Worm (Caenorhabditis elegans) whole organism, L1 larva: ENCODE results near the gene meg-3.

Experiments
- C04F5.9 ChIP-seq: sonication (generic microtip); optimal IDR thresholded peaks from 2 replicates; lab custom pipeline; 2016; ENCODE audit warnings: missing genetic modification characterization, missing compliant biosample characterization
- C16A3.4 ChIP-seq: fragments of 150-350 bp; optimal IDR thresholded peaks from 2 replicates; lab custom pipeline; 2014; ENCODE audit warnings: missing biosample characterization, missing genetic modification characterization
- aha-1 ChIP-seq: fragments of 150-350 bp; optimal IDR thresholded peaks from 2 replicates; lab custom pipeline; 2014; ENCODE audit warnings: missing biosample characterization, missing genetic modification characterization
- blmp-1 ChIP-seq: fragments of 150-350 bp; optimal IDR thresholded peaks from 2 replicates; lab custom pipeline; 2014; ENCODE audit warnings: missing biosample characterization, missing genetic modification characterization
- ceh-8 ChIP-seq: fragments of 200-800 bp; sonication (Bioruptor generic); optimal IDR thresholded peaks from 2 replicates; lab custom pipeline; 2018; ENCODE audit warnings: mild to moderate bottlenecking, missing genetic modification characterization, moderate library complexity, missing compliant biosample characterization
- ceh-82 ChIP-seq, 3 experiments: fragments of 150-350 bp in 1 of 3; sonication (generic microtip) in 2 of 3; optimal IDR thresholded peaks; 2 replicates each; lab custom pipeline; 2014 to 2017; ENCODE audit warnings: missing biosample characterization in 3 of 3, missing genetic modification characterization in 3 of 3
- ceh-88 ChIP-seq: fragments of 200-800 bp; sonication (Bioruptor generic); IDR thresholded peaks from 2 replicates; pipeline ENCODE4 v1.3.6; 2022; ENCODE audit warnings: missing genetic modification characterization, missing compliant biosample characterization
- ces-1 ChIP-seq: fragments of 150-350 bp; optimal IDR thresholded peaks from 2 replicates; lab custom pipeline; 2014; ENCODE audit warnings: missing biosample characterization, missing genetic modification reagents, missing genetic modification characterization
- efl-1 ChIP-seq, 4 experiments: fragments of 150-350 bp; optimal IDR thresholded peaks in 3 of 4; peaks in 1 of 4; 1 replicate in 1 of 4; 2 replicates in 3 of 4; lab custom pipeline; 2014; ENCODE audit warnings: missing biosample characterization in 2 of 4, missing genetic modification characterization in 2 of 4, missing genetic modification reagents in 2 of 4
- egl-13 ChIP-seq: sonication (generic microtip); optimal IDR thresholded peaks from 2 replicates; lab custom pipeline; 2016; ENCODE audit warnings: missing genotype, missing genetic modification reagents, missing genetic modification characterization, missing compliant biosample characterization
- egl-27 ChIP-seq, 2 experiments: fragments of 150-350 bp in 1 of 2; sonication (generic microtip); optimal IDR thresholded peaks; 3 replicates each; lab custom pipeline; 2017 to 2018; ENCODE audit warnings: missing biosample characterization in 2 of 2, missing genetic modification characterization in 2 of 2, missing genetic modification reagents in 2 of 2
- elt-3 ChIP-seq, 6 experiments: fragments of 150-350 bp in 1 of 6; sonication (generic microtip); optimal IDR thresholded peaks; 2 replicates each; lab custom pipeline; 2017 to 2018; ENCODE audit warnings: missing biosample characterization in 6 of 6, missing genetic modification characterization in 6 of 6, inconsistent platforms in 1 of 6
- fkh-10 ChIP-seq: sonication (generic microtip); optimal IDR thresholded peaks from 2 replicates; lab custom pipeline; 2017; ENCODE audit warnings: missing biosample characterization, missing genetic modification reagents, missing genetic modification characterization
- fkh-4 ChIP-seq: sonication (generic microtip); optimal IDR thresholded peaks from 2 replicates; lab custom pipeline; 2016; ENCODE audit warnings: missing compliant biosample characterization, missing genetic modification characterization, borderline replicate concordance
- fos-1 ChIP-seq: fragments of 150-350 bp; optimal IDR thresholded peaks from 2 replicates; lab custom pipeline; 2014; ENCODE audit warnings: missing biosample characterization, missing genetic modification characterization
- grh-1 ChIP-seq: fragments of 200-800 bp; sonication (Bioruptor generic); IDR thresholded peaks from 2 replicates; pipeline ENCODE4 v1.3.6; 2022; ENCODE audit warnings: missing genetic modification reagents, missing genetic modification characterization, missing compliant biosample characterization
- hpl-2 ChIP-seq: fragments of 150-350 bp; optimal IDR thresholded peaks from 2 replicates; lab custom pipeline; 2014; ENCODE audit warnings: missing biosample characterization, missing genetic modification reagents, missing genetic modification characterization
- lin-13 ChIP-seq: fragments of 150-350 bp; optimal IDR thresholded peaks from 2 replicates; lab custom pipeline; 2014; ENCODE audit warnings: missing biosample characterization, missing genetic modification reagents, missing genetic modification characterization
- lin-14 ChIP-seq: fragments of 200-800 bp; sonication (Bioruptor generic); optimal IDR thresholded peaks from 2 replicates; lab custom pipeline; 2018; ENCODE audit warnings: mild to moderate bottlenecking, missing genetic modification characterization, moderate library complexity, missing compliant biosample characterization
- lin-15B ChIP-seq: fragments of 150-350 bp; sonication (generic microtip); optimal IDR thresholded peaks from 3 replicates; lab custom pipeline; 2014; ENCODE audit warnings: missing biosample characterization, missing genetic modification characterization
- lin-35 ChIP-seq, 2 experiments: fragments of 150-350 bp; optimal IDR thresholded peaks; 2 replicates each; lab custom pipeline; 2014; ENCODE audit warnings: missing biosample characterization in 2 of 2, missing genetic modification characterization in 2 of 2, missing genetic modification reagents in 2 of 2
- lin-39 ChIP-seq: fragments of 150-350 bp; optimal IDR thresholded peaks from 2 replicates; lab custom pipeline; 2014; ENCODE audit warnings: missing biosample characterization, missing genetic modification reagents, missing genetic modification characterization
- lir-3 ChIP-seq: sonication (generic microtip); optimal IDR thresholded peaks from 2 replicates; lab custom pipeline; 2016; ENCODE audit warnings: mild to moderate bottlenecking, missing genetic modification characterization, moderate library complexity, missing compliant biosample characterization; ENCODE audit not compliant: poor library complexity
- lsy-2 ChIP-seq, 2 experiments: fragments of 150-350 bp; optimal IDR thresholded peaks; 2 replicates each; lab custom pipeline; 2014; ENCODE audit warnings: missing biosample characterization in 2 of 2, missing genetic modification characterization in 2 of 2
- nhr-11 ChIP-seq: fragments of 150-350 bp; optimal IDR thresholded peaks from 2 replicates; lab custom pipeline; 2014; ENCODE audit warnings: missing biosample characterization, missing genetic modification characterization
- nhr-19 ChIP-seq: fragments of 200-800 bp; sonication (Bioruptor generic); conservative IDR thresholded peaks from 2 replicates; pipeline ENCODE4 v1.3.6; 2022; ENCODE audit warnings: missing genetic modification characterization, missing compliant biosample characterization
- nhr-71 ChIP-seq: sonication (generic microtip); optimal IDR thresholded peaks from 2 replicates; lab custom pipeline; 2016; ENCODE audit warnings: mild to moderate bottlenecking, missing genetic modification characterization, moderate library complexity, missing compliant biosample characterization
- nhr-85 ChIP-seq: sonication (generic microtip); peaks from one replicate; lab custom pipeline; 2016; ENCODE audit warnings: missing genetic modification characterization, inconsistent platforms, missing compliant biosample characterization
- pax-3 ChIP-seq: fragments of 200-800 bp; sonication (Bioruptor generic); optimal IDR thresholded peaks from 2 replicates; lab custom pipeline; 2018; ENCODE audit warnings: mild to moderate bottlenecking, missing genetic modification characterization, moderate library complexity, missing compliant biosample characterization
- pqm-1 ChIP-seq: sonication (generic microtip); optimal IDR thresholded peaks from 3 replicates; lab custom pipeline; 2017; ENCODE audit warnings: missing biosample characterization, missing genetic modification characterization
- rnt-1 ChIP-seq: sonication (generic microtip); optimal IDR thresholded peaks from 2 replicates; lab custom pipeline; 2016; ENCODE audit warnings: mild to moderate bottlenecking, missing genetic modification characterization, moderate library complexity, missing compliant biosample characterization
- snpc-4 ChIP-seq: fragments of 150-350 bp; optimal IDR thresholded peaks from 2 replicates; lab custom pipeline; 2014; ENCODE audit warnings: missing biosample characterization, missing genetic modification characterization
- sptf-1 ChIP-seq: fragments of 150-350 bp; optimal IDR thresholded peaks from 2 replicates; lab custom pipeline; 2014; ENCODE audit warnings: missing biosample characterization, missing genetic modification characterization
- tbx-2 ChIP-seq: sonication (generic microtip); optimal IDR thresholded peaks from 2 replicates; lab custom pipeline; 2016; ENCODE audit warnings: missing genetic modification characterization, missing compliant biosample characterization
- unc-130 ChIP-seq: fragments of 150-350 bp; optimal IDR thresholded peaks from 2 replicates; lab custom pipeline; 2017; ENCODE audit warnings: missing biosample characterization, missing genetic modification characterization, inconsistent platforms
- unc-62 ChIP-seq: fragments of 150-350 bp; optimal IDR thresholded peaks from 2 replicates; lab custom pipeline; 2014; ENCODE audit warnings: missing biosample characterization, missing genetic modification reagents, missing genetic modification characterization
- vab-15 ChIP-seq: sonication (generic microtip); optimal IDR thresholded peaks from 2 replicates; lab custom pipeline; 2017; ENCODE audit warnings: missing genotype, mild to moderate bottlenecking, missing genetic modification characterization, missing compliant biosample characterization
- zip-4 ChIP-seq: fragments of 200-800 bp; sonication (Bioruptor generic); optimal IDR thresholded peaks from 2 replicates; lab custom pipeline; 2018; ENCODE audit warnings: mild to moderate bottlenecking, missing genetic modification characterization, moderate library complexity, missing compliant biosample characterization
- ztf-4 ChIP-seq: fragments of 150-350 bp; optimal IDR thresholded peaks from 2 replicates; lab custom pipeline; 2014; ENCODE audit warnings: missing biosample characterization, missing genetic modification characterization

The meg-3 gene

DNA sequence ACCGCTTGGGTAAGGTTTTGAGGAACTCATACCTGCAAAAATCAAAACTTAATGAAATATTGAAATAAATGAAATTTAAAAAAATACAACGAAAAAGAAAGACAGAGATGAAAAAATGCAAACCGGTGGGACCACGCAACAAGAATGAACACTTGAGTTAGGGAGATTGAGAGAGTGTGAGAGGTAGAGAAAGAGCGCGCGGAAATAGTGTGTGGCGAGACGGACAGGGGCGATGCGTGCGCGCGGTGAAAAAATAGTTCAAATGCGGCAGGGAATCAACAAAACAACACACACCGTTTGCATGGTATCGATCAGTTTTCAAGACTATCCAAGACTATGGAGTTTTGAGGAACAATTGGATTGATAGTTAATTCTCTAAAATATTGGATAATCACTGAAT, at the start of gene meg-3:
Gene meg-3, minus strand, starts transcription at position 32 of the 400 bp plus-strand sequence.
- peak in 1 of 2 experiments; percentile 9 for TF ChIP-seq lin-35 (GFP tag; optimal IDR thresholded peaks at IDR 0.05; lab: Kevin White, UChicago)
- TF ChIP-seq ces-1 (GFP tag; lab: Kevin White, UChicago) = no peak
- no peak for TF ChIP-seq blmp-1
- TF ChIP-seq grh-1 (GFP tag; lab: Robert Waterston, UW) = 0 out of 2 replicates have a peak, but pooled peaks have one; percentile 19
- no peak for TF ChIP-seq unc-62
- peak; percentile 34 for TF ChIP-seq rnt-1 (tag; lab: Kevin White, UChicago)
- TF ChIP-seq nhr-85 (tag; lab: Kevin White, UChicago) = peak; percentile 63
- peak in 1 of 3 experiments; percentile 6 for TF ChIP-seq ceh-82 (tag; optimal IDR thresholded peaks at IDR 0.05; lab: Kevin White, UChicago)
- TF ChIP-seq sptf-1 = no peak
- no peak for TF ChIP-seq ztf-4 (tag; lab: Kevin White, UChicago)
- no peak for TF ChIP-seq egl-13 (tag; lab: Kevin White, UChicago)
- TF ChIP-seq nhr-11 = no peak
- TF ChIP-seq lin-14 (GFP tag; lab: Kevin White, UChicago) = no peak
- peak; percentile 36 to 64 for TF ChIP-seq efl-1 (optimal IDR thresholded peaks at IDR 0.05; lab: Kevin White, UChicago)
- TF ChIP-seq efl-1 (GFP tag; optimal IDR thresholded peaks at IDR 0.05 in 1 of 2; lab: Kevin White, UChicago) = peak in 1 of 2 experiments; percentile 44
- peak; percentile 38 for TF ChIP-seq nhr-19 (GFP tag; lab: Robert Waterston, UW)
- TF ChIP-seq, all 84 proteins: peak for 7

ce11 chrX:2035172-2035571, 45.8 kb upstream of the meg-3 start, which contains the start of gene ergi-1:
ergi-1 (minus strand) TSS chrX:2035272.
- TF ChIP-seq ceh-8 (GFP tag; lab: Kevin White, UChicago) = no peak
- TF ChIP-seq efl-1 (optimal IDR thresholded peaks at IDR 0.05; lab: Kevin White, UChicago) = no peak
- peak in 1 of 2 experiments; percentile 26 for TF ChIP-seq efl-1 (GFP tag; optimal IDR thresholded peaks at IDR 0.05 in 1 of 2; lab: Kevin White, UChicago)

ce11 chrX:2031414-2031813, 42.0 kb upstream of the meg-3 start, which contains the start of gene Y102A11A.5:
Y102A11A.5 (minus strand) TSS chrX:2031588.
- no peak for TF ChIP-seq pax-3
- no peak for TF ChIP-seq ceh-88 (GFP tag; lab: Robert Waterston, UW)
- TF ChIP-seq grh-1 (GFP tag; lab: Robert Waterston, UW) = no peak
- TF ChIP-seq pqm-1 (tag; lab: Kevin White, UChicago) = no peak
- TF ChIP-seq fkh-4 (tag; lab: Kevin White, UChicago) = no peak
- TF ChIP-seq lin-39 = no peak
- TF ChIP-seq lin-15B = no peak
- TF ChIP-seq snpc-4 (tag; lab: Kevin White, UChicago) = no peak
- no peak for TF ChIP-seq C04F5.9 (tag; lab: Kevin White, UChicago)
- TF ChIP-seq nhr-71 (tag; lab: Kevin White, UChicago) = no peak
- no peak for TF ChIP-seq aha-1 (tag; lab: Kevin White, UChicago)
- no peak for TF ChIP-seq zip-4
- no peak for TF ChIP-seq hpl-2 (GFP tag; lab: Kevin White, UChicago)
- TF ChIP-seq egl-27 (tag; optimal IDR thresholded peaks at IDR 0.05; lab: Kevin White, UChicago) = no peak
- TF ChIP-seq nhr-19 (GFP tag; lab: Robert Waterston, UW) = no peak
- peak in 1 of 6 experiments; percentile 17 for TF ChIP-seq elt-3 (tag; optimal IDR thresholded peaks at IDR 0.05; lab: Kevin White, UChicago)
- TF ChIP-seq blmp-1 = peak; percentile 96
- TF ChIP-seq fkh-10 (GFP tag; lab: Kevin White, UChicago) = no peak
- no peak for TF ChIP-seq C16A3.4 (tag; lab: Kevin White, UChicago)
- no peak for TF ChIP-seq vab-15 (tag; lab: Kevin White, UChicago)
- no peak for TF ChIP-seq lir-3
- TF ChIP-seq unc-130 = no peak
- TF ChIP-seq tbx-2 (tag; lab: Kevin White, UChicago) = no peak
- TF ChIP-seq nhr-85 (tag; lab: Kevin White, UChicago) = peak; percentile 7

- TF ChIP-seq lin-15B (no peak), lsy-2 (tag; optimal IDR thresholded peaks at IDR 0.05; lab: Kevin White, UChicago) (no peak), pqm-1 (tag; lab: Kevin White, UChicago) (no peak), lin-13 (GFP tag; lab: Kevin White, UChicago) (no peak), fos-1 (tag; lab: Kevin White, UChicago) (no peak)
Observed at ce11 chrX:2030871-2031270, 41.5 kb upstream of the meg-3 start.
